Worm (Caenorhabditis elegans): ENCODE measurements around the gene C33D3.5.

Gene C33D3.5

DNA sequence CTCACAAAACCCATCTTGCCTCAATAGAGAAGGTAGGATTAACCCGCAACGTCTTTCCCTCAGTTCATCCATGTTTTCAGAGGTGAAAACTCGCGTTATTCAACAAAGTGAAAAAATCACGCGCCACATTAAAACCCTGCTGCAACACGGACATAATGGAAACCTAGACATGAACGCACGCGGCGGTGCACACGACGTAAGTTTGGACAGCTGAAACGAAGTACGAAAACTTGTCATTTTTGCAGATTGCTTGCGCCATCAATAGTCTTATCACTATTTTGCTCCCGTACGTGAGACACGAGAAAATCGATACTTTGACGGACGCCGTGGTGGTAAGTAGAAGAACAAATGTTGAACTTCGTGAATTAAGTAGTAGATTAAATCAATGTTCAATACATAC lies 36.3 kb downstream of the C33D3.5 start:
- peak; percentile 10 for TF ChIP-seq pha-4 (tag; optimal IDR thresholded peaks at IDR 0.05)
- TF ChIP-seq nhr-23 (tag; optimal IDR thresholded peaks at IDR 0.05) = no peak
- TF ChIP-seq elt-2 (tag; optimal IDR thresholded peaks at IDR 0.05) = peak; percentile 73
- peak; percentile 45 for TF ChIP-seq pqm-1 (tag; optimal IDR thresholded peaks at IDR 0.05)

DNA sequence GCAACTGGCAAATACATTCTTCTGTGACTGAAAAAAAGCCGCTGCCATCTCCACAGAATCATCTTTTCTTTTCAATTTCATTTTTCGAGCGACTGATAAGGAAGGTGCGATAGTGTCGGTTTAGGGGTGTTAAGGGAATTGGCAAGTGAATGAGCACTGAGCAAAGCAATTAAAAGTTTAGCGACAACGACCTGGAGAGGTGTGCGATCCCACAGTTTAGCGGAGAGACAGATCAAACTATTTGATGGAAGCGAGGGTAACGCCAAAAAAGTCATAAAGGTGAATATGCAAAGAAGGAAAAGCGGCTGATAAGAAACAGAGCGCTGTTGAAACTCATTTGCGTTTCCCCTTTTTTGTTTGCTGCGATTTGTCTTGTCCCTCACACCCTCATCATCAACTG lies 37.8 kb downstream of the C33D3.5 start, which contains the start of the genes F14F3.5 and slcf-1:
TSS of gene F14F3.5 (minus strand) at position 234 of the 400 bp plus-strand sequence.
TSS of gene slcf-1 (plus strand) at position 302 of the 400 bp plus-strand sequence.
- TF ChIP-seq ama-1 (optimal IDR thresholded peaks at IDR 0.05) (no peak), elt-2 (tag; optimal IDR thresholded peaks at IDR 0.05) (peak; percentile 83), mml-1 (tag; optimal IDR thresholded peaks at IDR 0.05) (no peak), elt-3 (tag; optimal IDR thresholded peaks at IDR 0.05) (no peak), nhr-77 (tag; optimal IDR thresholded peaks at IDR 0.05) (no peak), lsy-12 (tag; optimal IDR thresholded peaks at IDR 0.05) (no peak), ceh-16 (tag; optimal IDR thresholded peaks at IDR 0.05) (no peak), pqm-1 (tag; optimal IDR thresholded peaks at IDR 0.05) (peak; percentile 53), sea-2 (GFP tag; optimal IDR thresholded peaks at IDR 0.05) (no peak), ztf-4 (tag; optimal IDR thresholded peaks at IDR 0.05) (no peak), eor-1 (tag; optimal IDR thresholded peaks at IDR 0.05) (no peak), nhr-43 (tag; optimal IDR thresholded peaks at IDR 0.05; ENCODE audit: poor library complexity, severe bottlenecking) (no peak), unc-62 (GFP tag; optimal IDR thresholded peaks at IDR 0.05) (no peak), nhr-25 (tag; optimal IDR thresholded peaks at IDR 0.05) (no peak), mdl-1 (tag; optimal IDR thresholded peaks at IDR 0.05) (no peak)

DNA sequence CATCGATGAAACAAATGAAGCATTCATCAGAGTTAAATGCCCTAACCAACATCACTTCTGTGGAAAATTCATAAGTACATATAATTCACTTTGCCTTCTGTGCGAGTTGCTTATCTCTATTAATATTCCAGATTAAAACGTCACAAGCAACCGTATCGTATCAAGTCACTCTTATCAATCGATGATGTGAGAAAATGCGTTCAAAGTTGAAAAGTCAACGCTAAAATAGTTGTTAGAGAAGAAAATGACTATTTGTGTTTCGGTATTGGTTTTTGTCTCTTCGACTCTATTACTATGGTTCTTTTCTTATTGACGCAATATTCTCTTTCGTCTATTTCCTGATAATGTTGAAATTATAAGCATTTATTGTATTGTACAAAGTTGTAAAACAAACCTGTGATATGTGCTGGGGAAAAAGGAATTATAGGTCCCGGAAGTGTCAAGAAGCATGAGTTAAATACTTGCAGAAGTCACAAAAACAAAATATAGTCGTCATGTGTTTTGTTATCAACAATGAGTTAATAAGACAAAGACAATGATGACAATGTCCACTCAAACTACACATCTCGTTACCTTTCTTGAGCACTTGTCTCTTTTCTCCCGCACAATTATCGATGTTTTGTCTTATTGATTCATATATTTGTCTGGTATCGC lies 41.2 kb downstream of the C33D3.5 start:
- TF ChIP-seq elt-2 (tag; optimal IDR thresholded peaks at IDR 0.05) (peak; percentile 92), skn-1 (tag; optimal IDR thresholded peaks at IDR 0.05) (peak; percentile 86), mml-1 (tag; optimal IDR thresholded peaks at IDR 0.05) (no peak), pqm-1 (tag; optimal IDR thresholded peaks at IDR 0.05) (peak; percentile 44), nhr-76 (tag; optimal IDR thresholded peaks at IDR 0.05) (no peak)

DNA sequence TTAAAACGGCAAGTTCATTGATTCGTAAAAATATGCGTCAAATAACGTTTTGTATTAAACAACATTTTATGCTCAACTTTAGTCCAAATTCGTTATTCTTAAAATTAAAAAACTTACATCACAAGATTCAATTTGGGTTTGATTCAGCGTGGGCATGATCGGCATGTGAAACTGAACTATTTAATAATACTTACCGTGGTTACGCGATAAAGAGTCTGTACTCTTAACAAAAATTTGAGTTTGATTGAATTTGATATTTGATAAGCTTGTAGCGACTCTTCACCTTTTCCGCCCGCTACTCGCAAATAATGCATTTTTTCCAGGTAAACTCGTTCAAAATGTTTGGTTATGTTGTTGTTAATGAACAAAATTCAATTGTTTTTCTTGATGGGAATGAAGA lies 42.3 kb downstream of the C33D3.5 start, which contains the start of gene glo-3:
TSS of gene glo-3 (plus strand) at position 253 of the 400 bp plus-strand sequence.
- TF ChIP-seq pqm-1 (tag; optimal IDR thresholded peaks at IDR 0.05) (peak; percentile 41), elt-2 (tag; optimal IDR thresholded peaks at IDR 0.05) (peak; percentile 63), nhr-25 (tag; optimal IDR thresholded peaks at IDR 0.05) (no peak)

DNA sequence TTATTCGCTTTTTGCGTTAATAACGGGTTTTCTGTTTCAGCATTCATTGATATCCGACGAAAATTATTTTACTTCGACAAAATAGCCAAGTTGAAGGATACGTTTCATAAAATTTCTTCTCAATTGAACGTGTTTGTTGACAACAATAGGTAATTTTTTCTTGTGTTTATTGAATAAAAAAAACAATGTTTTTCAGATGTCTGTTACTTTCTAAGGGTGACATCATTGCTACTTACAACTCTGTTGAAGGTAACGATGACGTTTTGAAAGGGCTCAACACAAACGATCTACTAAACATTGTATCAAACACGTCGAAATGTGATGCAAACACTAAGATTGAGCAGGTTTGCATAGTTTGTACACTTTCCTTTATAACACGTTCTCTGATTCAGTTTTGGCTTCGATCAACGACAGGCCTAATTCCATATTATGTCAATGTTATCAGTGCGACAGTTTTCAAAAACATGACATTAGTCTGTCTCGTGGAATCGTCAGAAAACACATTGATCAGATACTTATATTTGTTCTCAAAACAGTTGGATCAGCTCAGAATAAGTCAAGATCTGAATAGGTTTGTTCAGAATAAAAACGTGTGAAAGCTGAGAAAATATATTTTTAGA lies 43.6 kb downstream of the C33D3.5 start:
- TF ChIP-seq ZK546.5 (tag; optimal IDR thresholded peaks at IDR 0.05) (no peak), lin-39 (tag; optimal IDR thresholded peaks at IDR 0.05) (no peak), egl-27 (tag; optimal IDR thresholded peaks at IDR 0.05) (no peak), nfya-1 (tag; optimal IDR thresholded peaks at IDR 0.05; ENCODE audit: insufficient read depth) (no peak), nhr-28 (tag; optimal IDR thresholded peaks at IDR 0.05) (no peak), ceh-28 (tag; optimal IDR thresholded peaks at IDR 0.05) (no peak), nhr-23 (tag; optimal IDR thresholded peaks at IDR 0.05) (no peak), unc-39 (tag; optimal IDR thresholded peaks at IDR 0.05) (no peak), elt-2 (tag; optimal IDR thresholded peaks at IDR 0.05) (peak; percentile 45), pqm-1 (tag; optimal IDR thresholded peaks at IDR 0.05) (peak; percentile 37), egl-5 (tag; optimal IDR thresholded peaks at IDR 0.05) (no peak), nhr-76 (tag; optimal IDR thresholded peaks at IDR 0.05) (no peak), nhr-237 (tag; optimal IDR thresholded peaks at IDR 0.05) (no peak), fkh-10 (GFP tag; optimal IDR thresholded peaks at IDR 0.05) (no peak)

DNA sequence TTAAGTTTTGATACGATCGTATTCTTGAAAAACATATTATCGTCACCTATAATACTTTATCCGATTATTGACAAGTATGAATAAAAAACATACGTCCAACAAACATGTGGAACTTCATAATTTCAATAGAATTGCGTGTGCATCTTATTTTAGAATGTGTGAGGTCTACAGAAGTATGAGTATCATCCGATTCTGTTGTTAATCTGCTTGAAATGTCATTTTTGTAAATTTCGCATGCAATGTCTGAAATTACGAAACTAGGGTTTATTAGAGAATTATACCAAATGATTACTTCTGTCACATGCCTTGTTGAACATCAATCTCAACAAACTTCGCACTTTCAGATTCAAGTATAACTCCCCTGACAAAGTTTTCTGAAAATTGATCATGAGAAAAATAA lies 50.6 kb downstream of the C33D3.5 start:
- TF ChIP-seq eor-1 (tag; optimal IDR thresholded peaks at IDR 0.05) (no peak), unc-39 (tag; optimal IDR thresholded peaks at IDR 0.05) (no peak), ZK546.5 (tag; optimal IDR thresholded peaks at IDR 0.05) (no peak), pqm-1 (tag; optimal IDR thresholded peaks at IDR 0.05) (no peak), nhr-28 (tag; optimal IDR thresholded peaks at IDR 0.05) (no peak), fkh-2 (tag; optimal IDR thresholded peaks at IDR 0.05) (no peak), elt-2 (tag; optimal IDR thresholded peaks at IDR 0.05) (no peak), jun-1 (tag; optimal IDR thresholded peaks at IDR 0.05) (no peak), snpc-4 (tag; optimal IDR thresholded peaks at IDR 0.05) (no peak), R02D3.7 (tag; optimal IDR thresholded peaks at IDR 0.05) (no peak), nhr-237 (tag; optimal IDR thresholded peaks at IDR 0.05) (no peak), egl-5 (tag; optimal IDR thresholded peaks at IDR 0.05) (no peak), skn-1 (tag; optimal IDR thresholded peaks at IDR 0.05) (no peak), nfya-1 (tag; optimal IDR thresholded peaks at IDR 0.05; ENCODE audit: insufficient read depth) (no peak)
